Worm (Caenorhabditis elegans) whole organism, L4/young adult: ENCODE results near the gene toe-2.
A peak's percentile ranks its signal among the peaks of the same experiment; 100 is the strongest.

Experiments used
- W03F9.2 ChIP-seq: fragments of 150-350 bp; optimal IDR thresholded peaks from 2 replicates; lab custom pipeline; 2014; ENCODE audit warnings: missing biosample characterization, missing genetic modification characterization
- dao-5 ChIP-seq: sonication (generic microtip); optimal IDR thresholded peaks from 2 replicates; lab custom pipeline; 2016; ENCODE audit warnings: missing genotype, missing genetic modification characterization, moderate library complexity, missing compliant biosample characterization
- him-1 ChIP-seq: sonication (generic microtip); optimal IDR thresholded peaks from 2 replicates; lab custom pipeline; 2016; ENCODE audit warnings: missing genotype, missing genetic modification reagents, missing genetic modification characterization, missing compliant biosample characterization

The toe-2 gene

DNA sequence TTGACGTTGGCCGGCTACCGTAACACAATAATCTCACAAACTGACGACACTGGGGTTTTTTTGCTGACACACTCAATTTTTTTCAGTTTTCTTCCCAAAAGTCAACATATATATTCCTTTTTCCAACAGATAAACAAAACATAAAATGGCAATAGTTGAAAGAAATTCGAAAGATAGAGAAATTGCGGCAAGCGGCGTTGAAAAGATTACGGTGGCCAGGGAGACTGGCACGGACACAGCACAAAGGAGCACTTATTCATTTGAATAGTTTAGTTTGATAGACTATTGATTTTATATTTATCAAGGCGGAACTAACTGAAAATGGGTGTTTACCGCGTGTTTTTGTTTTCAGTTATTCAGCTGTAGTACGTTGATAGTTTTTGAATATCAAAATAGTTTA is at the start of gene toe-2:
TSS of gene toe-2 (minus strand) at position 70 of the 400 bp plus-strand sequence.
- no peak for TF ChIP-seq dao-5
- TF ChIP-seq him-1 (tag; lab: Kevin White, UChicago) = no peak
- no peak for TF ChIP-seq W03F9.2 (tag; lab: Kevin White, UChicago)

DNA sequence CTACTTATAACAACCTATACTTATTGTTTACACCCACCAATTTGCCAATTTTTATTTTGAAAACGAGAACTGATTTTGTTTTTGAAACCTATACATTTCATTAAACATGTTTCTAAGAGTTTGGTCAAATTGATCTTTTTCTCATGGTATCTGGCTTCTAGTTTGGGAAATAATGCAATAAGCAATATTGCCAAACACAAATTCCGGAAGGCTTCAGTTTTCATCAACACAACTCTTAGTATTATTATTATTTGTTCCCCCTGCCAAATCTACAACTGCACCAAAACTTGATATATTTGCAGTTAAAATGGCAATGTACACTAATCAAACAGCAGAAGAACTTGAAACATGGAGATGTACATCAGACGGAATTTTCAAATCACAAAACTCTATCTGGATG is 47.5 kb upstream of the toe-2 start, which contains the start of gene sra-27:
TSS of gene sra-27 (plus strand) at position 301 of the 400 bp plus-strand sequence.
- TF ChIP-seq dao-5 = no peak
- TF ChIP-seq W03F9.2 (tag; lab: Kevin White, UChicago) = no peak
- no peak for TF ChIP-seq him-1 (tag; lab: Kevin White, UChicago)

DNA sequence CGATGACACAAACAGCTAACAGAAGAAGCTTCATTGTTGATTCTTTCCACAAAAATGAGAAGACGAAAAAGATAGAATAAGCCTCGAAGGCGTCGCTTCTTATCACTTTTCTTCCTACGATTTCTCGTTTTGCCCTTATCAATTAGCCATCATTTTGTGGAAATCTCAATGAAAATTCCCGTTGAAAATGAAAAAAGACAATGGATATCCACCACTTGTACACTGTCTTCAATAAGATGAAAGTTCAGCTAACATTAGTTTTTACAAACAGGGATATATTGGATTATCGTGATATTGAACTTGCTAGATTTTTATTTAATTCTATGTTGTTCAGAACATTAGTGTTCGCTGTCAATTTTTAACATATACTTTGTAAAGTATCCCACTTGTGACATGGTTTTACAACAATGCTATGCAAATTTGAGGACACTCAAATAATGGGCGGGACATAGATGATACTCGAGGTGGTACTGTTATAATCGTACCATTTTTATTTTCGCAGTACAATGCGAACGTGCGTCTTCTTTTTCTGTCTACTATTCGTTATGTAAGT is 45.5 kb upstream of the toe-2 start, which contains the start of the genes F18C5.5 and F18C5.9:
TSS of gene F18C5.5 (minus strand) at position 101 of the 553 bp plus-strand sequence.
TSS of gene F18C5.9 (plus strand) at position 503 of the 553 bp plus-strand sequence.
- TF ChIP-seq him-1 (tag; lab: Kevin White, UChicago) = no peak
- TF ChIP-seq dao-5 = no peak
- no peak for TF ChIP-seq W03F9.2 (tag; lab: Kevin White, UChicago)

DNA sequence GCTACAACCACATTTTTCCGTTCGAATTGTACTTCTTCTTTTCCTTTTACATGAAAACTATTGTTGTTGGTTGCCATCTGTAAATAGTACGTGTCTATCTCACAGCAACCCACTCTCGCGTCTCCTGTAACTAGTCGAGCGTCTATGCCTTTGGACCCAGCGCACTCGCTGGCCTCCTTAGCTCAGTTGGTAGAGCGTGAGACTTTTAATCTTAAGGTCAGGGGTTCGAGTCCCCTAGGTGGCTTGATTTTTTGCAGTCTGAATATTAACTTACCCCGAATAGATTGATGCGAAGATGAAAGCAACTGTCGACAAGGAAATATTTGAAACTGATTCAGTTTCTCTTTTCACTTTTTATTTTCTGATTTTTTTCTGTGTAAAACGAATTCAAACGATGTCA is 43.9 kb upstream of the toe-2 start, which contains the start of gene mpz-3:
TSS of gene mpz-3 (minus strand) at position 320 of the 400 bp plus-strand sequence.
- TF ChIP-seq him-1 (tag; lab: Kevin White, UChicago) = no peak
- no peak for TF ChIP-seq dao-5
- no peak for TF ChIP-seq W03F9.2 (tag; lab: Kevin White, UChicago)

DNA sequence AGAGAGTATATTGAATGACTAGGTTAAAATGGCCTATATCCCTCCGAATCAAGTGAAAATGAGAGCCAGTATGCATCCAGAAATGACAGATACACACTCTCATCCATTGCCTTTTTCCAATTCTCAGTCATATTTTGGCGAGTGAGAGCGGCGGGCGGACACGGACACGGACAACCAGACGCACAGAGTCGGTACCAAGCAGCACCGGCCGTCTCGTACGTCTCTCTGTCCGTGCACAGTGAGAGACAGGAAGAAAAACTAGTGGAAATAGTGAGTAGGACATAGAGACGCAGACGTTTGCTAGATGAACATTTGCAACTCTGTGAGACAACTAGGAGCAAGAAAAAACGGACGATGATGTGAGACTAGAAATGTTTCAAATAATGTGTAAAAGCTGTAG is 42.1 kb upstream of the toe-2 start:
- TF ChIP-seq him-1 (tag; lab: Kevin White, UChicago) (no peak), W03F9.2 (tag; lab: Kevin White, UChicago) (no peak), dao-5 (no peak)

DNA sequence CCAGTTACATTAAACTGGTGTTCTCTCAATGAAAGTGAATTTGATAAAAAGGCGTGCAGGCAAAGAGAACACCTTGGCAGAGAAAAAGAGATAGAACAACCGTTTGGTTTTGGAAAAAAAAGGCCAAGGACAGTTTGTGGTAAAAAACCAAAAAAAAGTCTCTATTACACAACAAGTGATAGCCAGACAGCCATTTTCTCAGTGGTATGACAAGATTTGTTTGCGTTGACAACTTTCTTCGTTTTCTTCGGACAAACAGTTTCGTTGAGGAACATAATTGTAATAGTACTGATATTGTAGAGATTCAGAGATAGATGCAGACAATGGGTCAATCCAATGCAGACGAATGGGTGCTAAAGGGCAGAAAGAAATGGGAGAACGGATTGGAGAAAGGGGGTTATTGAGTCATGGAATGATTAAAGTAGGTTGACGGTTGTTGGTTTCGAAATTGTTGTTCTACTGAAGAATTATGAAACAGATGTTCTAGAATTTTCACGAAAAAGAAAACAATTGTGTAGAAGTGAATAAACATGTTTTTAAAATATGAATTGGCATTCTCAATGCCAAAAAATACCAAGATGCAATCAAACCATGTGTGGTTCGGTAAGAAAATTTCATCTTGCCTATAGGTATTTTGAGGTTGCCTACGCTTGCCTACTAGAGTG is 41.1 kb upstream of the toe-2 start:
- TF ChIP-seq W03F9.2 (tag; lab: Kevin White, UChicago) (no peak), him-1 (tag; lab: Kevin White, UChicago) (no peak), dao-5 (no peak)

DNA sequence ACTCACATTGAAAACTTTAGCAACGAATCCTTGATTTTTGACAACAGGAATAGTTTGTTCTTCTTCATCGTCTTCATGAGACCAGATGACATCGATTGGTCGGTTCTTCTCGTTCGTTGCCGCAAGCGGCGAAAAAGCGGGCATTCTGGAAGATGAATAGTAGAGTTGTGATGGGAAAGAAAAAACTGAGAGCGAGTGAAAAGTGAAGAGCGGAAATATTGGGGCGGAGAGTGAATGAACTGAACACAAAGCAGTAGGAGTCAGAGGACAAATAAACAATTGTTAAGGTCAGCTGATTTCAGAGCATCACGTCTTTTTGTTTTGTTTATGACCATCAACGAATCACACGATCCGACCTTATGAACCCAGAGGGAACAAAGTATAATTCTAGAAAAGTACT is 40.1 kb upstream of the toe-2 start, which contains the start of gene F18C5.10:
TSS of gene F18C5.10 (minus strand) at position 145 of the 400 bp plus-strand sequence.
- no peak for TF ChIP-seq W03F9.2 (tag; lab: Kevin White, UChicago)
- no peak for TF ChIP-seq dao-5
- no peak for TF ChIP-seq him-1 (tag; lab: Kevin White, UChicago)

DNA sequence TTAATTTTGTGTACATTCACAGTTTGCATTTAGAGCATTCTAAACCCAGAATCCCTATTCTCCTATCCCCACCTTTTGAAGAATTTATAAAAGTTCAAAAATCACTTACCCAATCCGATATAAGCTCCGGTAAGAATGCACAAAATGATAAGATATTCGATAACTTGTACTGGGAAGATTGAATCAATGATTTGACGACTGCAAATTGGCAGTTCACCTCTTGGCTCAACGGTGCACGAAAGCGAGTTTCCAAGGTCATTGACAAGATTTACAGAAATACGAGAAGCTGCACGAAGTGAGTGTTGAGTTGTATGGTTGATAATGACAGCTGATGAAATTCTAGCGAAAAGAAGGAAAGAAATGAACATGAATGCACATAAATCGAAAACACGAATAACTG is 39.1 kb upstream of the toe-2 start:
- no peak for TF ChIP-seq W03F9.2 (tag; lab: Kevin White, UChicago)
- no peak for TF ChIP-seq him-1 (tag; lab: Kevin White, UChicago)
- TF ChIP-seq dao-5 = no peak

DNA sequence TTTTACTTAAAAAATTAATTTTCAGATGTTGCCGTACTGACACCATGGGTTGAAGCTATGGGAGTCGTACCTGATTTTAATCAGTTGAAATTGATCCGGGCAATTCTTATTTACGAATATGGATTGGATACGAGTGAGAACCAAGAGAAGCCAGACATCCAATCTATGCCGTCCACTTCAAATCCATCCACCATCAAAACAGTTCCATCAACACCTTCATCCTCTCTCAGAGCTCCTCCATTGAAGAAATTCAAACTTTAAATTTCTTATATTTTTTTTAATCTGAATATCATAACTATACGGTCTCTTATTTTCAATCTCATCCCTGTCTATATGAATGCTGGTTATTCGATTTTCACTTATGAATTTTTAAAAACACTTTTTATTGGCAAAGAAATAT is 37.7 kb upstream of the toe-2 start:
- TF ChIP-seq W03F9.2 (tag; lab: Kevin White, UChicago) (no peak), him-1 (tag; lab: Kevin White, UChicago) (no peak), dao-5 (no peak)

DNA sequence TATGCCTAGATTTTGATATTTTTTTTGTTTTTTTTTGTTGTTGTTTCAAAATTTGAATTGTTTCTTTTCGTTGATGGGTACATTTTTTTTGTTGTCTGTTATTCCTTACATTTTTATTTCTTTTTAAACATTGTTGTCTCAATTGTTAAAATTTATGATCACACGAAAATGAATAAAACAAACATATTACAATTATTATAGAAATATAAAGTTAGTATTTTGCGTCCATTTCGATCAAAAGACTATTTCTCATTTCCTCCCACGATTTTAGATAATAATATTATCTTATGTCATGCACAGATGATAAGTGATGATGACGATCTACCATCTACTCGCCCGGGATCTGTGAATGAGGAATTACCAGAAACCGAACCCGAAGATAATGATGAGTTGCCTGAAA is 33.5 kb upstream of the toe-2 start, which contains the start of gene wrn-1:
TSS of gene wrn-1 (plus strand) at position 301 of the 400 bp plus-strand sequence.
- TF ChIP-seq him-1 (tag; lab: Kevin White, UChicago) (no peak), W03F9.2 (tag; lab: Kevin White, UChicago) (no peak), dao-5 (no peak)

DNA sequence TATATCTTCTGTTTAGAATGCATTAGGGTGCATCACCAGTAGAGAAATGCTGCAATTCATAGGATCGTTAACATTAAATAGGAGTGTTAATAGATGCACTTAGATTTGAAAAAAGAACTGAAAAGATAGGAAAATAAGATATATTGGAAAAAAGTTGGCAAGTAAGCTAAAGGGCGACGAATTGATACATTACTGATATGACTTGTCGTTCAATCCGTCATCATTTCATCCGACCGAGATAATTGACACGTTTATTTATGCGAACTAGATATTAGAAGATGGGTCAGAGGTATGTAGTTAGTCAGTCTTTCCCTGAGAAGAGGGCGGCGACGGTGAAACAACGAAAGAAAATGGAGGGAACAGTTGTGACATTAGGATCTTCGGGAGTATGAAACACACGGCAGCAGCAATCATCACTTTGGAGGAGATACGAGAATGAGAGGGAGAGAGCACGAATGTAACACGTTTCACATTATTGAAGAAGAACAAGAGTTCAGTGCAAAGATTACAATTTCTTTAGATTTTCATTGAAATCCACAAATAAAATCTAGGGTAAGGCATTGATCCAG is 23.7 kb upstream of the toe-2 start, which contains the start of gene lron-15:
TSS of gene lron-15 (minus strand) at position 51 of the 569 bp plus-strand sequence.
- no peak for TF ChIP-seq him-1 (tag; lab: Kevin White, UChicago)
- TF ChIP-seq dao-5 = no peak
- no peak for TF ChIP-seq W03F9.2 (tag; lab: Kevin White, UChicago)

DNA sequence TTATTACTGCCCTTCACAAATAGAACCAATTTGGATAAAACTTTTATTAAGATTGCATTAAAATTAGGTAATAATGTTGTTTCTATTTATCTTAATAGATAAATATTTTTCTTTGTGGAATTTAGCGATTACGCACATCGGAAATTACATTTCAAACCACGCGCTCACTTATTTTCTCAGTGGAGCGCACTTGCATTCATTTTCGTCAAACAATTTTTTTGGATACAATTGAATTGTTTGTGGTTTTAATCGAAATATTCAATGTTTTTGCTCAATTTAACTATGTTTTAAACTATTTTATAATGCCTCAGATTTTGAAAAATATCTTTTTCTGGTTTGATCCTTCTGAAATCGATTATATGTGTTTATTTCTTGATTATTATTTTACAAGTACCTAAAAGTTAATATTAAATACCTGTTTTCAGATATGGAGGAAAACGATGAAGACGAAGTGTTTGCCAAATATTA is 14.8 kb upstream of the toe-2 start, which contains the start of gene utp-20:
TSS of gene utp-20 (plus strand) at position 418 of the 468 bp plus-strand sequence.
- TF ChIP-seq dao-5 (no peak), W03F9.2 (tag; lab: Kevin White, UChicago) (peak; percentile 62)

DNA sequence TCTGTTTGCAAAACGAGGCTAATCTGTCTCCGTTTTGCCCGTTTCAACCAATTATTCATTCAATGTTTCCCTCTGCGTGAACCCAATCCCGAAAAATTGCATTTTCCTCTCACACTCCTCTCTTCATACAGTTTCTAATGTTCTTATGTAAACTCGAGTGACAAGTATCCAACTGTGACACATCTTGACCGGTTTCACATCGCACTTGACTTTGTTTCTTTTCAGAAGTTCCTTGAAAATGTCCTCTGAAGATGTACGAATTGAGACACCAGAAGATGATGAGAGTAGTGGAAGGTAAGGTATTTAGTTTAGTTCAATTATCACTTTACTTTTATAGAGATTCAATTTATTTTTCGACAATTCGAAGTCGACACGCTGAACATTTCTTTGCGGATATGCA is 10.8 kb upstream of the toe-2 start, which contains the start of gene abcx-1:
TSS of gene abcx-1 (plus strand) at position 224 of the 400 bp plus-strand sequence.
- no peak for TF ChIP-seq him-1 (tag; lab: Kevin White, UChicago)
- no peak for TF ChIP-seq W03F9.2 (tag; lab: Kevin White, UChicago)
- TF ChIP-seq dao-5 = no peak

DNA sequence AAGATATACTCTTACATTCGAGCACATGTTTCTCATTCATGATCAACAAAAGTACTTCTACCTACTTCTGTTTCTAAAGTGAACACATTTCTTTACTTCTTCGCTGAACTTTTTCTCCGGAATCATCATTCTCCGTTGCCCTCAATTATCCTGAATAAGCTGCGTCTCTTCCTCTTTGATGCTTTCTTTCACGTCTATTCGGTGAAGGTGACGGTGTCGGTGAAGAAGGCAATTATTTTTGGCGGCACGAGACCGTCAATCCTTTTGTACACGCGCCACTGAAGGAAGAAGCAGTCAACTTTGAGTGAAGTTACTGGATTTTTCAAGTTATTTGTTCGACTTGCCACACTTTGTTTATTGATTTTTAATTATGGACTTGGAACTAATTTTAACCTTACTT is 10.3 kb upstream of the toe-2 start, which contains the start of gene abch-1:
TSS of gene abch-1 (minus strand) at position 101 of the 400 bp plus-strand sequence.
- no peak for TF ChIP-seq dao-5
- TF ChIP-seq W03F9.2 (tag; lab: Kevin White, UChicago) = no peak
- no peak for TF ChIP-seq him-1 (tag; lab: Kevin White, UChicago)
